Fruit fly (Drosophila melanogaster) whole organism, prepupa: Measurements from ENCODE around the gene CG17197.

Source experiments
- Blimp-1 ChIP-seq: fragments of 200-800 bp; sonication (Bioruptor generic); optimal IDR thresholded peaks from 3 replicates; lab custom pipeline; 2017; ENCODE audit warnings: missing biosample characterization, missing genetic modification characterization, mild to moderate bottlenecking, moderate library complexity, missing genetic modification reagents
- CG10669 ChIP-seq: fragments of 200-800 bp; sonication (Bioruptor generic); optimal IDR thresholded peaks from 3 replicates; lab custom pipeline; 2018; ENCODE audit warnings: missing biosample characterization, mild to moderate bottlenecking, missing genetic modification characterization, moderate library complexity
- CG11294 ChIP-seq: fragments of 200-800 bp; sonication (Bioruptor generic); IDR thresholded peaks from 2 replicates; pipeline ENCODE4 v1.3.6; 2022; ENCODE audit warnings: missing biosample characterization, missing genetic modification characterization
- CG11902 ChIP-seq: fragments of 200-800 bp; sonication (Bioruptor generic); optimal IDR thresholded peaks from 3 replicates; lab custom pipeline; 2016; ENCODE audit warnings: missing biosample characterization, missing genetic modification characterization
- CG15336 ChIP-seq: fragments of 200-800 bp; sonication (Bioruptor generic); IDR thresholded peaks from 2 replicates; pipeline ENCODE4 v1.3.6; 2022; ENCODE audit warnings: missing biosample characterization, missing genetic modification characterization
- CG3032 ChIP-seq: fragments of 200-800 bp; optimal IDR thresholded peaks from 2 replicates; lab custom pipeline; 2019; ENCODE audit warnings: missing biosample characterization, mild to moderate bottlenecking, missing genetic modification characterization, moderate library complexity
- CG31627 ChIP-seq: fragments of 200-800 bp; sonication (Bioruptor generic); optimal IDR thresholded peaks from 3 replicates; lab custom pipeline; 2016; ENCODE audit warnings: missing biosample characterization, missing genetic modification characterization
- CG32006 ChIP-seq: fragments of 200-800 bp; sonication (Bioruptor generic); optimal IDR thresholded peaks from 3 replicates; lab custom pipeline; 2017; ENCODE audit warnings: missing biosample characterization, mild to moderate bottlenecking, missing genetic modification characterization
- CG6808 ChIP-seq: fragments of 200-800 bp; sonication (Bioruptor generic); optimal IDR thresholded peaks from 3 replicates; lab custom pipeline; 2017; ENCODE audit warnings: missing biosample characterization, missing genetic modification characterization, mild to moderate bottlenecking, moderate library complexity, missing genetic modification reagents
- CG6854 ChIP-seq: fragments of 200-800 bp; sonication (Bioruptor generic); optimal IDR thresholded peaks from 2 replicates; lab custom pipeline; 2017; ENCODE audit warnings: missing biosample characterization, mild to moderate bottlenecking, missing genetic modification characterization
- CG7368 ChIP-seq: fragments of 200-800 bp; sonication (Bioruptor generic); optimal IDR thresholded peaks from 3 replicates; lab custom pipeline; 2016; ENCODE audit warnings: missing biosample characterization, missing genetic modification characterization
- CG8632 ChIP-seq: fragments of 200-800 bp; sonication (Bioruptor generic); optimal IDR thresholded peaks from 3 replicates; lab custom pipeline; 2016; ENCODE audit warnings: missing biosample characterization, missing genetic modification characterization
- CG9139 ChIP-seq: fragments of 200-800 bp; sonication (Bioruptor generic); optimal IDR thresholded peaks from 3 replicates; lab custom pipeline; 2017; ENCODE audit warnings: missing biosample characterization, mild to moderate bottlenecking, missing genetic modification characterization
- Eip75B ChIP-seq: fragments of 200-800 bp; sonication (Bioruptor generic); optimal IDR thresholded peaks from 3 replicates; lab custom pipeline; 2016; ENCODE audit warnings: missing biosample characterization, missing genetic modification characterization
- Eip78C ChIP-seq: fragments of 200-800 bp; sonication (Bioruptor generic); peaks from one replicate; lab custom pipeline; 2016; ENCODE audit warnings: missing biosample characterization, missing genetic modification characterization
- Eip93F ChIP-seq: fragments of 200-800 bp; sonication (Bioruptor generic); optimal IDR thresholded peaks from 2 replicates; lab custom pipeline; 2016; ENCODE audit warnings: missing biosample characterization, mild to moderate bottlenecking, missing genetic modification characterization
- Ets96B ChIP-seq: fragments of 200-800 bp; optimal IDR thresholded peaks from 2 replicates; lab custom pipeline; 2019; ENCODE audit warnings: missing biosample characterization, mild to moderate bottlenecking, missing genetic modification characterization, moderate library complexity
- Hr38 ChIP-seq: sonication (Bioruptor generic); optimal IDR thresholded peaks from 2 replicates; lab custom pipeline; 2016; ENCODE audit warnings: missing biosample characterization, missing genetic modification characterization
- Hr39 ChIP-seq: fragments of 200-800 bp; sonication (Bioruptor generic); optimal IDR thresholded peaks from 2 replicates; lab custom pipeline; 2016; ENCODE audit warnings: missing biosample characterization, missing genetic modification characterization
- Lpt ChIP-seq: fragments of 200-800 bp; sonication (Bioruptor generic); optimal IDR thresholded peaks from 3 replicates; lab custom pipeline; 2016; ENCODE audit warnings: missing biosample characterization, missing genetic modification characterization
- OdsH ChIP-seq: fragments of 200-800 bp; sonication (Bioruptor generic); optimal IDR thresholded peaks from 3 replicates; lab custom pipeline; 2016; ENCODE audit warnings: missing biosample characterization, missing genetic modification characterization
- Sox102F ChIP-seq: fragments of 200-800 bp; sonication (Bioruptor generic); optimal IDR thresholded peaks from 2 replicates; lab custom pipeline; 2016; ENCODE audit warnings: missing biosample characterization, mild to moderate bottlenecking, missing genetic modification characterization
- Sox14 ChIP-seq: fragments of 200-800 bp; sonication (Bioruptor generic); optimal IDR thresholded peaks from 3 replicates; lab custom pipeline; 2016; ENCODE audit warnings: missing biosample characterization, missing genetic modification characterization
- cyc ChIP-seq: fragments of 200-800 bp; sonication (Bioruptor generic); optimal IDR thresholded peaks from 3 replicates; lab custom pipeline; 2016; ENCODE audit warnings: missing biosample characterization, missing genetic modification characterization
- eg ChIP-seq: fragments of 200-800 bp; sonication (Bioruptor generic); IDR thresholded peaks from 3 replicates; pipeline ENCODE4 v1.3.6; 2022; ENCODE audit warnings: missing biosample characterization, missing genetic modification characterization
- esn ChIP-seq: fragments of 200-800 bp; sonication (Bioruptor generic); optimal IDR thresholded peaks from 2 replicates; lab custom pipeline; 2016; ENCODE audit warnings: missing biosample characterization, mild to moderate bottlenecking, missing genetic modification characterization, moderate library complexity
- fd85E ChIP-seq: fragments of 200-800 bp; sonication (Bioruptor generic); optimal IDR thresholded peaks from 3 replicates; lab custom pipeline; 2016; ENCODE audit warnings: missing biosample characterization, missing genetic modification characterization
- net ChIP-seq: fragments of 200-800 bp; sonication (Bioruptor generic); optimal IDR thresholded peaks from 3 replicates; lab custom pipeline; 2016; ENCODE audit warnings: missing biosample characterization, missing genetic modification characterization
- pdm3 ChIP-seq: fragments of 200-800 bp; sonication (Bioruptor generic); optimal IDR thresholded peaks from 3 replicates; lab custom pipeline; 2016; ENCODE audit warnings: missing biosample characterization, missing genetic modification characterization
- salr ChIP-seq, 2 experiments: fragments of 200-800 bp; sonication (Bioruptor generic); optimal IDR thresholded peaks; 3 replicates each; lab custom pipeline; 2016 to 2018; ENCODE audit warnings: missing biosample characterization in 2 of 2, missing genetic modification characterization in 2 of 2, mild to moderate bottlenecking in 1 of 2
- topi ChIP-seq: fragments of 200-800 bp; sonication (Bioruptor generic); optimal IDR thresholded peaks from 3 replicates; lab custom pipeline; 2016; ENCODE audit warnings: missing biosample characterization, missing genetic modification characterization
- vri ChIP-seq: fragments of 200-800 bp; sonication (Bioruptor generic); optimal IDR thresholded peaks from 3 replicates; lab custom pipeline; 2016; ENCODE audit warnings: missing biosample characterization, mild to moderate bottlenecking, missing genetic modification characterization

The CG17197 gene

dm6 chr3R:25737735-25738371 lies 37.3 kb downstream of the CG17197 start (continued):
- TF ChIP-seq Sox102F (GFP tag; lab: Kevin White, UChicago), result peak; percentile 99
- TF ChIP-seq CG11902 (GFP tag; lab: Kevin White, UChicago), result peak; percentile 99
- peak; percentile 99 for TF ChIP-seq cyc (GFP tag; lab: Kevin White, UChicago)
- peak; percentile 99 for TF ChIP-seq CG10669 (GFP tag; lab: Kevin White, UChicago)
- peak; percentile 99 for TF ChIP-seq CG31627 (GFP tag; lab: Kevin White, UChicago)
- TF ChIP-seq net, result peak; percentile 99
- peak; percentile 99 for TF ChIP-seq salr (GFP tag; optimal IDR thresholded peaks at IDR 0.05; lab: Kevin White, UChicago)
- TF ChIP-seq Eip75B (GFP tag; lab: Kevin White, UChicago), result peak; percentile 100
- TF ChIP-seq Hr38 (GFP tag; lab: Kevin White, UChicago), result peak; percentile 46
- peak; percentile 98 for TF ChIP-seq CG9139
- TF ChIP-seq CG3032, result peak; percentile 99
- peak; percentile 98 for TF ChIP-seq CG6808 (GFP tag; lab: Kevin White, UChicago)
- peak; percentile 98 for TF ChIP-seq CG6854 (GFP tag; lab: Kevin White, UChicago)
- peak; percentile 99 for TF ChIP-seq topi (GFP tag; lab: Kevin White, UChicago)
- peak; percentile 99 for TF ChIP-seq CG8632 (GFP tag; lab: Kevin White, UChicago)
- peak; percentile 99 for TF ChIP-seq CG7368 (GFP tag; lab: Kevin White, UChicago)
- peak; percentile 99 for TF ChIP-seq pdm3 (GFP tag; lab: Kevin White, UChicago)

- TF ChIP-seq cyc (GFP tag; lab: Kevin White, UChicago) (no peak), CG32006 (GFP tag; lab: Kevin White, UChicago) (no peak), CG15336 (GFP tag; lab: Robert Waterston, UW) (no peak), Hr39 (GFP tag; lab: Kevin White, UChicago) (no peak), Sox14 (no peak), OdsH (GFP tag; lab: Kevin White, UChicago) (no peak), CG31627 (GFP tag; lab: Kevin White, UChicago) (no peak), fd85E (no peak), esn (no peak), eg (GFP tag; lab: Robert Waterston, UW) (no peak), Eip93F (GFP tag; lab: Kevin White, UChicago) (no peak), Eip78C (no peak), Lpt (no peak)
Observed at dm6 chr3R:25735801-25736068, 39.4 kb downstream of the CG17197 start.

dm6 chr3R:25734967-25735800 lies 40.0 kb downstream of the CG17197 start:
- TF ChIP-seq CG9139 (no peak), Ets96B (no peak), vri (peak; percentile 59), Blimp-1 (GFP tag; lab: Kevin White, UChicago) (no peak)

dm6 chr3R:25723795-25724194 lies 51.4 kb downstream of the CG17197 start:
- no peak for TF ChIP-seq CG8632 (GFP tag; lab: Kevin White, UChicago)
- TF ChIP-seq CG11294 (GFP tag; lab: Robert Waterston, UW), result no peak
- no peak for TF ChIP-seq CG10669 (GFP tag; lab: Kevin White, UChicago)
